Fruit fly (Drosophila melanogaster) whole organism, embryonic: ENCODE data around the gene CG15890.
A peak's percentile ranks its signal among the peaks of the same experiment; 100 is the strongest.

Experiments used
- Adf1 ChIP-seq: fragments of 200-800 bp; sonication (Bioruptor generic); IDR thresholded peaks from 2 replicates; pipeline ENCODE4 v1.3.6; 2022; ENCODE audit warnings: missing biosample characterization, missing genetic modification characterization
- Blimp-1 ChIP-seq: fragments of 200-800 bp; sonication (Bioruptor generic); optimal IDR thresholded peaks from 3 replicates; lab custom pipeline; 2018; ENCODE audit warnings: missing biosample characterization, missing genetic modification characterization, mild to moderate bottlenecking, moderate library complexity, missing genetic modification reagents
- Bteb2 ChIP-seq: fragments of 200-800 bp; sonication (Bioruptor generic); optimal IDR thresholded peaks from 2 replicates; lab custom pipeline; 2016; ENCODE audit warnings: missing biosample characterization, missing genetic modification characterization
- C15 ChIP-seq: fragments of 200-800 bp; sonication (Bioruptor generic); IDR thresholded peaks from 3 replicates; pipeline ENCODE4 v1.3.6; 2022; ENCODE audit warnings: missing biosample characterization, missing genetic modification characterization
- CG10267 ChIP-seq: fragments of 200-800 bp; sonication (Bioruptor generic); optimal IDR thresholded peaks from 2 replicates; lab custom pipeline; 2018; ENCODE audit warnings: missing biosample characterization, mild to moderate bottlenecking, missing genetic modification characterization, moderate library complexity
- CG10431 ChIP-seq: fragments of 200-800 bp; sonication (Bioruptor generic); optimal IDR thresholded peaks from 3 replicates; lab custom pipeline; 2018; ENCODE audit warnings: missing biosample characterization, mild to moderate bottlenecking, missing genetic modification characterization
- CG11695 ChIP-seq: fragments of 200-800 bp; sonication (Bioruptor generic); IDR thresholded peaks from 3 replicates; pipeline ENCODE4 v1.3.6; 2022; ENCODE audit warnings: missing biosample characterization, missing genetic modification characterization
- CG14965 ChIP-seq: fragments of 200-800 bp; sonication (Bioruptor generic); optimal IDR thresholded peaks from 2 replicates; lab custom pipeline; 2016; ENCODE audit warnings: missing biosample characterization, missing genetic modification characterization, borderline replicate concordance
- CG17361 ChIP-seq: fragments of 200-800 bp; sonication (Bioruptor generic); IDR thresholded peaks from 3 replicates; pipeline ENCODE4 v1.3.6; 2022; ENCODE audit warnings: missing biosample characterization, missing genetic modification characterization
- CG17568 ChIP-seq: fragments of 200-800 bp; sonication (Bioruptor generic); optimal IDR thresholded peaks from 2 replicates; lab custom pipeline; 2018; ENCODE audit warnings: missing biosample characterization, mild to moderate bottlenecking, missing genetic modification characterization, moderate library complexity
- CG2199 ChIP-seq: fragments of 200-800 bp; sonication (Bioruptor generic); IDR thresholded peaks from 3 replicates; pipeline ENCODE4 v1.3.6; 2022; ENCODE audit warnings: missing biosample characterization, missing genetic modification characterization
- CG2678 ChIP-seq: fragments of 200-800 bp; sonication (Bioruptor generic); optimal IDR thresholded peaks from 3 replicates; lab custom pipeline; 2019; ENCODE audit warnings: missing biosample characterization, mild to moderate bottlenecking, missing genetic modification characterization, moderate library complexity
- CG31441 ChIP-seq: fragments of 200-800 bp; sonication (Bioruptor generic); IDR thresholded peaks from 2 replicates; pipeline ENCODE4 v1.3.6; 2022; ENCODE audit warnings: missing biosample characterization, missing genetic modification characterization
- CG3163 ChIP-seq: fragments of 200-800 bp; sonication (Bioruptor generic); optimal IDR thresholded peaks from 3 replicates; lab custom pipeline; 2016; ENCODE audit warnings: missing biosample characterization, missing genetic modification characterization
- CG33557 ChIP-seq: fragments of 200-800 bp; sonication (Bioruptor generic); optimal IDR thresholded peaks from 2 replicates; lab custom pipeline; 2019; ENCODE audit warnings: missing biosample characterization, mild to moderate bottlenecking, missing genetic modification characterization, moderate library complexity
- CG4707 ChIP-seq: fragments of 200-800 bp; sonication (Bioruptor generic); optimal IDR thresholded peaks from 2 replicates; lab custom pipeline; 2018; ENCODE audit warnings: missing biosample characterization, mild to moderate bottlenecking, missing genetic modification characterization, moderate library complexity
- CG4820 ChIP-seq: fragments of 200-800 bp; sonication (Bioruptor generic); optimal IDR thresholded peaks from 3 replicates; lab custom pipeline; 2016; ENCODE audit warnings: missing biosample characterization, missing genetic modification characterization
- CG6813 ChIP-seq: fragments of 200-800 bp; sonication (Bioruptor generic); optimal IDR thresholded peaks from 2 replicates; lab custom pipeline; 2017; ENCODE audit warnings: missing biosample characterization, missing genetic modification characterization, mild to moderate bottlenecking, moderate library complexity, missing genetic modification reagents
- CG7357 ChIP-seq: fragments of 200-800 bp; sonication (Bioruptor generic); IDR thresholded peaks from 3 replicates; pipeline ENCODE4 v1.3.6; 2022; ENCODE audit warnings: missing biosample characterization, missing genetic modification characterization
- CG9609 ChIP-seq: fragments of 200-800 bp; sonication (Bioruptor generic); optimal IDR thresholded peaks from 3 replicates; lab custom pipeline; 2016; ENCODE audit warnings: missing biosample characterization, missing genetic modification characterization
- CG9876 ChIP-seq: fragments of 200-800 bp; sonication (Bioruptor generic); optimal IDR thresholded peaks from 2 replicates; lab custom pipeline; 2016; ENCODE audit warnings: missing biosample characterization, missing genetic modification characterization
- CrebB ChIP-seq: fragments of 200-800 bp; sonication (Bioruptor generic); optimal IDR thresholded peaks from 3 replicates; lab custom pipeline; 2018; ENCODE audit warnings: missing biosample characterization, mild to moderate bottlenecking, missing genetic modification characterization
- D ChIP-seq, 2 experiments: fragments of 200-800 bp in 1 of 2; fragments of >200 bp in 1 of 2; sonication (Bioruptor generic) in 1 of 2; optimal IDR thresholded peaks; 2 replicates in 1 of 2; 3 replicates in 1 of 2; lab custom pipeline; 2017; ENCODE audit warnings: mild to moderate bottlenecking in 1 of 2, missing biosample characterization in 1 of 2, missing genetic modification characterization in 1 of 2, missing genetic modification reagents in 1 of 2
- Dip3 ChIP-seq: fragments of 200-800 bp; sonication (Bioruptor generic); optimal IDR thresholded peaks from 3 replicates; lab custom pipeline; 2016; ENCODE audit warnings: missing biosample characterization, missing genetic modification characterization
- E2f2 ChIP-seq: fragments of 200-800 bp; sonication (Bioruptor generic); IDR thresholded peaks from 2 replicates; pipeline ENCODE4 v1.3.6; 2022; ENCODE audit warnings: missing biosample characterization, missing genetic modification characterization
- GATAe ChIP-seq: fragments of 200-800 bp; sonication (Bioruptor generic); conservative IDR thresholded peaks from 2 replicates; pipeline ENCODE4 v1.3.6; 2022; ENCODE audit warnings: missing biosample characterization, missing genetic modification characterization
- Nf-YC ChIP-seq: fragments of 200-800 bp; optimal IDR thresholded peaks from 3 replicates; lab custom pipeline; 2019; ENCODE audit warnings: missing biosample characterization, mild to moderate bottlenecking, missing genetic modification characterization, moderate library complexity
- Rx ChIP-seq: fragments of 200-800 bp; sonication (Bioruptor generic); IDR thresholded peaks from 2 replicates; pipeline ENCODE4 v1.3.6; 2022; ENCODE audit warnings: missing biosample characterization, missing genetic modification characterization
- Six4 ChIP-seq: fragments of 200-800 bp; sonication (Bioruptor generic); optimal IDR thresholded peaks from 2 replicates; lab custom pipeline; 2016; ENCODE audit warnings: missing biosample characterization, missing genetic modification characterization
- Sox102F ChIP-seq: fragments of 200-800 bp; sonication (Bioruptor generic); optimal IDR thresholded peaks from 2 replicates; lab custom pipeline; 2018; ENCODE audit warnings: missing biosample characterization, mild to moderate bottlenecking, missing genetic modification characterization, moderate library complexity
- Sry-δ ChIP-seq: fragments of 200-800 bp; sonication (Bioruptor generic); optimal IDR thresholded peaks from 2 replicates; lab custom pipeline; 2016; ENCODE audit warnings: missing biosample characterization, missing genetic modification characterization
- ab ChIP-seq: fragments of 200-800 bp; sonication (Bioruptor generic); optimal IDR thresholded peaks from 2 replicates; lab custom pipeline; 2016; ENCODE audit warnings: missing biosample characterization, missing genetic modification characterization
- al ChIP-seq: fragments of 200-800 bp; sonication (Bioruptor generic); IDR thresholded peaks from 2 replicates; pipeline ENCODE4 v1.3.6; 2022; ENCODE audit warnings: missing biosample characterization, missing genetic modification characterization
- az2 ChIP-seq: fragments of 200-800 bp; sonication (Bioruptor generic); optimal IDR thresholded peaks from 3 replicates; lab custom pipeline; 2016; ENCODE audit warnings: missing biosample characterization, missing genetic modification characterization
- crol ChIP-seq: fragments of 200-800 bp; sonication (Bioruptor generic); IDR thresholded peaks from 2 replicates; pipeline ENCODE4 v1.3.6; 2022; ENCODE audit warnings: missing biosample characterization, missing genetic modification characterization
- cwo ChIP-seq: fragments of 200-800 bp; sonication (Bioruptor generic); optimal IDR thresholded peaks from 3 replicates; lab custom pipeline; 2017; ENCODE audit warnings: missing biosample characterization, missing genetic modification characterization, mild to moderate bottlenecking, moderate library complexity, missing genetic modification reagents
- dan ChIP-seq: fragments of 200-800 bp; sonication (Bioruptor generic); IDR thresholded peaks from 2 replicates; pipeline ENCODE4 v1.3.6; 2022; ENCODE audit warnings: missing biosample characterization, missing genetic modification characterization
- dmrt11E ChIP-seq: fragments of 200-800 bp; sonication (Bioruptor generic); optimal IDR thresholded peaks from 3 replicates; lab custom pipeline; 2018; ENCODE audit warnings: missing biosample characterization, mild to moderate bottlenecking, missing genetic modification characterization, moderate library complexity
- dysf ChIP-seq: fragments of 200-800 bp; sonication (Bioruptor generic); IDR thresholded peaks from 3 replicates; pipeline ENCODE4 v1.3.6; 2022; ENCODE audit warnings: missing biosample characterization, missing genetic modification characterization
- eve ChIP-seq, 2 experiments: fragments of >200 bp; optimal IDR thresholded peaks; 2 replicates each; lab custom pipeline; 2017; ENCODE audit warnings: missing biosample characterization in 2 of 2, missing genetic modification characterization in 2 of 2
- eyg ChIP-seq: fragments of 200-800 bp; sonication (Bioruptor generic); optimal IDR thresholded peaks from 3 replicates; lab custom pipeline; 2016; ENCODE audit warnings: missing biosample characterization, missing genetic modification characterization
- h ChIP-seq: fragments of >200 bp; optimal IDR thresholded peaks from 2 replicates; lab custom pipeline; 2017
- nau ChIP-seq: fragments of 200-800 bp; sonication (Bioruptor generic); optimal IDR thresholded peaks from 3 replicates; lab custom pipeline; 2017; ENCODE audit warnings: missing biosample characterization, mild to moderate bottlenecking, missing genetic modification characterization, missing genetic modification reagents
- pb ChIP-seq: fragments of 200-800 bp; sonication (Bioruptor generic); optimal IDR thresholded peaks from 3 replicates; lab custom pipeline; 2016; ENCODE audit warnings: missing biosample characterization, missing genetic modification characterization
- phol ChIP-seq: fragments of 200-800 bp; sonication (Bioruptor generic); optimal IDR thresholded peaks from 3 replicates; lab custom pipeline; 2018; ENCODE audit warnings: missing biosample characterization, mild to moderate bottlenecking, missing genetic modification characterization, moderate library complexity
- pita ChIP-seq: fragments of 200-800 bp; sonication (Bioruptor generic); optimal IDR thresholded peaks from 2 replicates; lab custom pipeline; 2017; ENCODE audit warnings: missing biosample characterization, mild to moderate bottlenecking, missing genetic modification characterization
- pzg ChIP-seq: fragments of 200-800 bp; sonication (Bioruptor generic); optimal IDR thresholded peaks from 3 replicates; lab custom pipeline; 2018; ENCODE audit warnings: missing biosample characterization, mild to moderate bottlenecking, missing genetic modification characterization, moderate library complexity
- ro ChIP-seq: fragments of 200-800 bp; sonication (Bioruptor generic); IDR thresholded peaks from 2 replicates; pipeline ENCODE4 v1.3.6; 2022; ENCODE audit warnings: missing biosample characterization, missing genetic modification characterization
- tgo ChIP-seq: fragments of 200-800 bp; sonication (Bioruptor generic); IDR thresholded peaks from 3 replicates; pipeline ENCODE4 v1.3.6; 2022; ENCODE audit warnings: missing biosample characterization, missing genetic modification characterization
- trem ChIP-seq: fragments of 200-800 bp; optimal IDR thresholded peaks from 3 replicates; lab custom pipeline; 2019; ENCODE audit warnings: missing biosample characterization, mild to moderate bottlenecking, missing genetic modification characterization, moderate library complexity
- zfh1 ChIP-seq: fragments of 200-800 bp; sonication (Bioruptor generic); IDR thresholded peaks from 3 replicates; pipeline ENCODE4 v1.3.6; 2022; ENCODE audit warnings: missing biosample characterization, missing genetic modification characterization

CG15890 gene

DNA sequence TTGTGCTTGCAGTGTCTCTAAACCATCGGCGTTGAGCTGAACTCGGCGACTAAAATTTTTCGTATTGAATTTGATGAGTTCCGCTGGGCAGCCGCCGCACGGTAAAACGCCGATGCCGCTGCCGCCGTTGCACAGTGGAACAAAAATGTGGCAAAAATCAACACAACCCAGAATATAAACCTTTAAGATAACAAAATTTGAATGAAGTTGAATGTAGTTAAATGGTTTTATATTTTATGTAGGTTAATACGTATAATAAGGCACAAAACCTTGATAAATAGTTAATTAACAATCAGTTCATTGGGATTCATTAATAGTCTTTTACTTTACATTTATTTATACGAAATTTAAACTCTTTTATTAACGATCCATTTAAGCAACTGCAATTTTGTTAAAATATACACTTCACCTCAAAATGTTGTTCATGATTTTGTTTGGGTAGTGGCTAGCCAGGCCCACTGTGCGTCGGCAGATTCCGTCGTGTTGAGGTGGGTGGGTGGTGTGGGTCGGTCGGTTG lies at the start of gene CG15890 (continued):
- TF ChIP-seq cwo (GFP tag; lab: Kevin White, UChicago): peak; percentile 50
- no peak for TF ChIP-seq Sry-δ (GFP tag; lab: Kevin White, UChicago)
- no peak for TF ChIP-seq CrebB
- TF ChIP-seq crol (GFP tag; lab: Robert Waterston, UW): no peak
- TF ChIP-seq CG2199: no peak
- TF ChIP-seq CG3163 (GFP tag; lab: Kevin White, UChicago): peak; percentile 0
- TF ChIP-seq E2f2 (GFP tag; lab: Robert Waterston, UW): 0 out of 2 replicates have a peak, but pooled peaks have one; percentile 30
- TF ChIP-seq Rx: no peak
- peak; percentile 62 for TF ChIP-seq CG4820 (GFP tag; lab: Kevin White, UChicago)
- TF ChIP-seq C15 (GFP tag; lab: Robert Waterston, UW): no peak
- TF ChIP-seq h (lab: Kevin White, UChicago): no peak
- TF ChIP-seq GATAe (GFP tag; lab: Robert Waterston, UW): no peak
- peak; percentile 38 for TF ChIP-seq trem (tag; lab: Kevin White, UChicago)
- TF ChIP-seq CG14965 (GFP tag; lab: Kevin White, UChicago): no peak
- TF ChIP-seq CG9609 (GFP tag; lab: Kevin White, UChicago): peak; percentile 1
- peak; percentile 3 for TF ChIP-seq Dip3 (GFP tag; lab: Kevin White, UChicago)
- no peak for TF ChIP-seq CG7357 (GFP tag; lab: Robert Waterston, UW)
- no peak; the same call in none of the 2 replicates for TF ChIP-seq Adf1 (GFP tag; lab: Robert Waterston, UW)
- TF ChIP-seq dysf (GFP tag; lab: Robert Waterston, UW): peak; percentile 65
- peak; percentile 32 for TF ChIP-seq CG4707 (GFP tag; lab: Kevin White, UChicago)
- peak; percentile 35 for TF ChIP-seq CG6813 (GFP tag; lab: Kevin White, UChicago)
- TF ChIP-seq tgo (GFP tag; lab: Robert Waterston, UW): 0 out of 3 replicates have a peak, but pooled peaks have one; percentile 20
- no peak for TF ChIP-seq ro
- TF ChIP-seq az2 (GFP tag; lab: Kevin White, UChicago): peak; percentile 68
- TF ChIP-seq CG17361 (GFP tag; lab: Robert Waterston, UW): peak; percentile 82
- TF ChIP-seq dan: no peak
- TF ChIP-seq CG31441 (GFP tag; lab: Robert Waterston, UW): peak; percentile 79
- peak; percentile 77 for TF ChIP-seq phol
- peak; percentile 58; the same call in 1 of the 3 replicates for TF ChIP-seq CG11695 (GFP tag; lab: Robert Waterston, UW)
- TF ChIP-seq dmrt11E (tag; lab: Kevin White, UChicago): peak; percentile 60
- TF ChIP-seq CG2678: peak; percentile 73
- TF ChIP-seq CG33557 (GFP tag; lab: Kevin White, UChicago): peak; percentile 10
- no peak for TF ChIP-seq Bteb2 (GFP tag; lab: Kevin White, UChicago)
- no peak for TF ChIP-seq pita (GFP tag; lab: Kevin White, UChicago)
- TF ChIP-seq ab (GFP tag; lab: Kevin White, UChicago): no peak
- 0 out of 3 replicates have a peak, but pooled peaks have one; percentile 10 for TF ChIP-seq zfh1 (GFP tag; lab: Robert Waterston, UW)
- peak; percentile 53 for TF ChIP-seq Six4
- TF ChIP-seq Nf-YC (tag; lab: Kevin White, UChicago): peak; percentile 39
- peak; percentile 64 for TF ChIP-seq nau (GFP tag; lab: Kevin White, UChicago)
- no peak for TF ChIP-seq D (optimal IDR thresholded peaks at IDR 0.05; lab: Kevin White, UChicago)
- TF ChIP-seq D (GFP tag; optimal IDR thresholded peaks at IDR 0.05; lab: Kevin White, UChicago): peak; percentile 36
- TF ChIP-seq CG10267 (tag; lab: Kevin White, UChicago): peak; percentile 50
- no peak for TF ChIP-seq pzg (GFP tag; lab: Kevin White, UChicago)
- TF ChIP-seq CG9876 (GFP tag; lab: Kevin White, UChicago): no peak
- TF ChIP-seq CG10431: no peak
- TF ChIP-seq eve (GFP tag; optimal IDR thresholded peaks at IDR 0.05; lab: Kevin White, UChicago): peak in 1 of 2 experiments; percentile 62
- peak; percentile 76 for TF ChIP-seq Sox102F (GFP tag; lab: Kevin White, UChicago)
- TF ChIP-seq Blimp-1 (GFP tag; lab: Kevin White, UChicago): peak; percentile 68
- TF ChIP-seq pb: no peak
- TF ChIP-seq al (GFP tag; lab: Robert Waterston, UW): peak; percentile 15; the same call in 1 of the 2 replicates
- TF ChIP-seq CG17568 (GFP tag; lab: Kevin White, UChicago): no peak
- no peak for TF ChIP-seq eyg (GFP tag; lab: Kevin White, UChicago)
